Worm (Caenorhabditis elegans) whole organism, late embryonic: ENCODE data around the gene pals-32.

ENCODE experiments used
- ama-1 ChIP-seq: fragments of 150-350 bp; optimal IDR thresholded peaks from 2 replicates; lab custom pipeline; 2014
- ceh-18 ChIP-seq: sonication (generic microtip); optimal IDR thresholded peaks from 2 replicates; lab custom pipeline; 2016; ENCODE audit warnings: missing genetic modification characterization, missing compliant biosample characterization
- dve-1 ChIP-seq: sonication (generic microtip); optimal IDR thresholded peaks from 2 replicates; lab custom pipeline; 2017; ENCODE audit warnings: antibody characterized with exemption, mild to moderate bottlenecking, missing genetic modification characterization, missing compliant biosample characterization
- eyg-1 ChIP-seq: sonication (generic microtip); optimal IDR thresholded peaks from 2 replicates; lab custom pipeline; 2016; ENCODE audit warnings: missing genotype, missing genetic modification characterization, missing compliant biosample characterization
- hlh-8 ChIP-seq: sonication (generic microtip); optimal IDR thresholded peaks from 2 replicates; lab custom pipeline; 2016; ENCODE audit warnings: missing genotype, missing genetic modification characterization, missing compliant biosample characterization
- lin-11 ChIP-seq: fragments of 200-800 bp; sonication (Bioruptor generic); optimal IDR thresholded peaks from 2 replicates; lab custom pipeline; 2018; ENCODE audit warnings: mild to moderate bottlenecking, missing genetic modification characterization, missing compliant biosample characterization
- nhr-11 ChIP-seq: fragments of 150-350 bp; optimal IDR thresholded peaks from 2 replicates; lab custom pipeline; 2014; ENCODE audit warnings: missing biosample characterization, missing genetic modification characterization
- odd-2 ChIP-seq: sonication (generic microtip); optimal IDR thresholded peaks from 2 replicates; lab custom pipeline; 2017; ENCODE audit warnings: antibody characterized with exemption, mild to moderate bottlenecking, missing genetic modification characterization, missing compliant biosample characterization
- pha-4 ChIP-seq: fragments of 150-350 bp; optimal IDR thresholded peaks from 2 replicates; lab custom pipeline; 2018; ENCODE audit warnings: missing biosample characterization, missing genetic modification reagents, missing genetic modification characterization
- ref-2 ChIP-seq: sonication (generic microtip); optimal IDR thresholded peaks from 2 replicates; lab custom pipeline; 2016; ENCODE audit warnings: missing genetic modification characterization, missing compliant biosample characterization
- sox-4 ChIP-seq: sonication (generic microtip); optimal IDR thresholded peaks from 2 replicates; lab custom pipeline; 2017; ENCODE audit warnings: mild to moderate bottlenecking, missing genetic modification characterization, inconsistent platforms, missing compliant biosample characterization
- tbx-2 ChIP-seq: sonication (generic microtip); optimal IDR thresholded peaks from 2 replicates; lab custom pipeline; 2016; ENCODE audit warnings: missing genetic modification characterization, missing compliant biosample characterization
- unc-86 ChIP-seq: sonication (generic microtip); optimal IDR thresholded peaks from 2 replicates; lab custom pipeline; 2016; ENCODE audit warnings: missing genetic modification characterization, missing compliant biosample characterization

ce11 chrV:2883097-2883496, 13.3 kb upstream of the pals-32 start:
- no peak for TF ChIP-seq hlh-8 (tag; lab: Kevin White, UChicago)
- TF ChIP-seq pha-4 (tag; lab: Kevin White, UChicago), result no peak
- no peak for TF ChIP-seq ref-2
- TF ChIP-seq ceh-18, result no peak
- TF ChIP-seq dve-1 (tag; lab: Kevin White, UChicago), result no peak
- TF ChIP-seq tbx-2 (tag; lab: Kevin White, UChicago), result no peak
- TF ChIP-seq unc-86 (tag; lab: Kevin White, UChicago), result no peak
- TF ChIP-seq lin-11 (tag; lab: Kevin White, UChicago), result no peak
- TF ChIP-seq eyg-1 (tag; lab: Kevin White, UChicago), result no peak
- no peak for TF ChIP-seq nhr-11 (tag; lab: Kevin White, UChicago)
- no peak for TF ChIP-seq ama-1 (lab: Kevin White, UChicago)
- no peak for TF ChIP-seq sox-4
- no peak for TF ChIP-seq odd-2 (tag; lab: Kevin White, UChicago)
